Worm (Caenorhabditis elegans): Measurements from ENCODE around the gene srlf-35.

Gene srlf-35

DNA sequence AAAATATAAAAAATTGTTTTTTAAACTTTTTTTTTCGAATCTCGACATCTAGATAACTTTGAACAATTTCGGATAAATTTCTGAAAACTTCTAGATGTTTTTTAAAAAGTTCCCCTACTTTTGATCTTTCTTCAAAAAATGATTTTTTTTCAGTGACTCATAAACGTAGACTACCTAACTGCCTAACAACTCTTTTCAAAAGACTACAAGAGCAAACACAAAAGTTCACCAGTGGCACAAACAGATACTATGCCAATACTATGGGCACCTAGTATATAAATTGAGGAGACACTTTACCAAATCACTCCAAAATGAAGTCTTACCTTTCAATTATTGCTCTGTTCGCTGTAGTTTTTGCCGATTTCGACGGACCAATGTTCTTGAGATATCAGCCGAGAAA lies at the start of gene srlf-35:
srlf-35 (plus strand) TSS at position 301 of the 400 bp plus-strand sequence.
- TF ChIP-seq W03F9.2 (tag; optimal IDR thresholded peaks at IDR 0.05) (no peak), dao-5 (tag; optimal IDR thresholded peaks at IDR 0.05) (no peak), him-1 (tag; optimal IDR thresholded peaks at IDR 0.05) (no peak)

DNA sequence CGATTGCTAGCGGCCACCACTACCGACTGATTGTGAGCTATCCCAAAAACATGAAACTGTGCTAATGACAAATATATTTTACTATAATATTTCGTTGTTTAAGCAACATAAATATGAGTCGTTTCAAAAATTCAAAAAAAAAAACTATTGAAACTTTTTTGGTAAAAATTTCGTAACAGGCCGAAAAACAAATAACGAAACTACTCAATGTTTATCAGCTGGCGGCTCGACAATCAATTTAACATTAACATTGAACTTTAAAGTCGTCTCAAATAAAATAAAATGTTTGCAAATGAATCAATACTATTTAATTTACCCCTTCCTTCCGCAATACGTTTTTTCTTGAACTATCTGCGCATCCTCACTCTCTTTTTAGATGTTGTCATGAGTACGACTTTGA lies 46.0 kb upstream of the srlf-35 start:
- TF ChIP-seq W03F9.2 (tag; optimal IDR thresholded peaks at IDR 0.05): no peak
- no peak for TF ChIP-seq dao-5 (tag; optimal IDR thresholded peaks at IDR 0.05)
- TF ChIP-seq him-1 (tag; optimal IDR thresholded peaks at IDR 0.05): no peak

DNA sequence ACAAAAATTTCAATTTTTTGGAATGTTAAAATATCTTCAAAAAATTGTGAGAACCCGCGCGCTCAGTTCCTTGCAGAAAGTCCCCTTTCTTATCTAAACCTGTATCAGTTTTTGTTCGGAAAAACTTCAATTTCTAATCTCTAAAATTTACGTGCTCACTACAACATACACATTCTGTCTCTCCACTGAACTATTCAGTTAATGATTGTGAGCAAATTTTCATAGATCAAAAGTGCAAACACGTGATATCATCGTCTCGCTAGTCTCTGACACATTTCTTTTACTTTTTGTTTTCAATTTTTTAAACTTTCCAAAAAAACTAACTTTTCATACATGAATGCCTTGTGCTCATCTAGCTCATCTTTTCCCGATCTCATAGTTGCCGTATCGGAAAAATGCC lies 44.4 kb upstream of the srlf-35 start, which contains the start of gene nhr-203:
nhr-203 (plus strand) TSS at position 332 of the 400 bp plus-strand sequence.
- TF ChIP-seq W03F9.2 (tag; optimal IDR thresholded peaks at IDR 0.05): no peak
- TF ChIP-seq dao-5 (tag; optimal IDR thresholded peaks at IDR 0.05): no peak
- TF ChIP-seq him-1 (tag; optimal IDR thresholded peaks at IDR 0.05): no peak

DNA sequence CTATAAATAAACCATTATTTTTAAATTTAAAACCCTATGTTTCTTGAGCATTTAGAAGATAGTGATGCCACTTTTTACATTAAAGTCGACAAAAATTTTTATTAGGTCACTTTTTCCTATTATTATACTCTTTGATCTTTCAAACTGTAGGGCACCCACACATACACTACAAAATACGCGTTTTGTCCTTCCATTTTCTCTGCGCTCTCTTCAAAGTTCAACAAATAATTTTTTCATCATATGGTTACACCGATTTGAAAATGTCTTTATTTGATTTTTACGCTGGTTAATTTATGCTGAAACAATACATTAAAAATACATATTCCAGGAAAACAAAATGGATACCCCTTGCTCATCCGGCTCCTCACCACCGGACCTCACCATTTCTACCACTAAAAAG lies 41.6 kb upstream of the srlf-35 start, which contains the start of gene nhr-202:
nhr-202 (plus strand) TSS at position 326 of the 400 bp plus-strand sequence.
- TF ChIP-seq him-1 (tag; optimal IDR thresholded peaks at IDR 0.05): no peak
- TF ChIP-seq W03F9.2 (tag; optimal IDR thresholded peaks at IDR 0.05): no peak
- TF ChIP-seq dao-5 (tag; optimal IDR thresholded peaks at IDR 0.05): no peak

DNA sequence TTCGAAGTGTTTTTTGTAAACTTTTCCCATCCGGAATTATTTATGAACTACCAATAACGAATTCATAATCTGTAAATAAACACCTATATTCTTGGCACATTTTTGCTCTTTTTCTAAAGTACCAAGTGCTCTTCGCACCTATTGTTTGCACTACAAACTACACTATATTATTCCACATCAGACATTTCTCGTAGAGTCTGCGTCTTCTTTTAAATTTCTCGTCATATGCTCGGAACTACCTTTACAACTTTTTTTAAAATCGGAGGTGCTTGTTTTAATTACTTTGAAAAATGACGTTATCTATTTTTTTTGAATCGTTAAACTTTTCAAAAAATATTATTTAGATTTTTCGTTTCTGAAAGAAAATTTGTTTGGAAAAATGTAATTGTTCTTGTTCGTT lies 39.0 kb upstream of the srlf-35 start, which contains the start of gene nhr-201:
nhr-201 (plus strand) TSS at position 29 of the 400 bp plus-strand sequence.
- TF ChIP-seq dao-5 (tag; optimal IDR thresholded peaks at IDR 0.05): no peak
- no peak for TF ChIP-seq W03F9.2 (tag; optimal IDR thresholded peaks at IDR 0.05)
- TF ChIP-seq him-1 (tag; optimal IDR thresholded peaks at IDR 0.05): no peak

DNA sequence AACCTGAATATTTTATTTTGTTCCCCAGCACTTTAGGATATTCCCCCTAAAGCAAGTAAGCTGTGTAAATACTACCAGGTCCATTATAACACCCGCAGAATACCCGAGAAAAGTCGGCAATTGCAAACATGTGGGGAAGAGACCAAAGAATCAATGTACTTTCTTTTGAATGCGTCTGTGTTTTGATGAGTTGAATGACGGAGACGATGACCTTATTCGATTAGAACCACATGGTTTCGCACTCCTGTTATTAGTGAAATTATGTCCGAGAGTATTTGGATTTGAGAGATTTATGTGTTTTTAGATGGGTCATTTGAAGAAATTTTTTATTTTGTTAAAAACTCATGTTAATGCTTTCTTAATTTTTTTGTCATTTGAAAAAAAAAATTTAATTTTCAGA lies 38.5 kb upstream of the srlf-35 start:
- TF ChIP-seq him-1 (tag; optimal IDR thresholded peaks at IDR 0.05): no peak
- TF ChIP-seq W03F9.2 (tag; optimal IDR thresholded peaks at IDR 0.05): no peak
- TF ChIP-seq dao-5 (tag; optimal IDR thresholded peaks at IDR 0.05): no peak

DNA sequence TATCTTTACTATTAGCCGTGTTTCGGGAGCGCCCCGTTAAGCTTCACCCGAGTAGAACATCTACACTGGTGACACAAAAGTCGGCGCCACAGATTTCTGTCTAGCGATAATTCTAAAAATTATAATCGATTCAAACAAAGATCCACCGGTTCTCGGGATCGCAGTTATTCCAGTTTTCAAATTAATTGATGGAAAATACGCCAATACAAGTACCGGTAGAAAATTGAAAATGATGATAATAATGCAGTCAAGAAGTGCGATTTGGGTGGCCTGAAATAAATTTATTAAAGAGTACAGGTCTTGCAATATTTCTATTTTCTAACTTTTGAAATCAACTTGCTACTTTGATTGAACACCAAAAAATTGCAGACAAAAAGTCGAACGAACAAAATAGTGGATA lies 36.3 kb upstream of the srlf-35 start:
- TF ChIP-seq W03F9.2 (tag; optimal IDR thresholded peaks at IDR 0.05) (no peak), dao-5 (tag; optimal IDR thresholded peaks at IDR 0.05) (no peak), him-1 (tag; optimal IDR thresholded peaks at IDR 0.05) (no peak)

DNA sequence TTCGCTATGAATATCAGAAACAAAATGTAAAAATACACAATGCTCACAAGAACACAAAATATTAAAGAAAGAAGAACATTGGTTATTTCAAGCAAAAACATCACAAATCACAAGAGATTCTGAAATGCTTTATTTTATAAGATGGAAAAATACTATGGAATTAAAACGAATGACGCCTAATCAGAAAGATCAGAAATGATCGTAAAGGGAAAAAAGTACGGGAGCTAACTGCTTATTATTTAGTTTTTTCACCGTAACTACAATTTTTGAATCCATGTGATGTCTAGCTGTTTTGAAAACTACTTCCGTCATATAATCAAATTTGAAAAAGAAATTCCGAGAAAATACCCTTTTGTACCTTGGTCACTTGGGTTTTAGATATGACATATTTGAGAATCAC lies 35.4 kb upstream of the srlf-35 start, which contains the start of gene srbc-57:
srbc-57 (minus strand) TSS at position 101 of the 400 bp plus-strand sequence.
- no peak for TF ChIP-seq W03F9.2 (tag; optimal IDR thresholded peaks at IDR 0.05)
- no peak for TF ChIP-seq him-1 (tag; optimal IDR thresholded peaks at IDR 0.05)
- TF ChIP-seq dao-5 (tag; optimal IDR thresholded peaks at IDR 0.05): no peak

DNA sequence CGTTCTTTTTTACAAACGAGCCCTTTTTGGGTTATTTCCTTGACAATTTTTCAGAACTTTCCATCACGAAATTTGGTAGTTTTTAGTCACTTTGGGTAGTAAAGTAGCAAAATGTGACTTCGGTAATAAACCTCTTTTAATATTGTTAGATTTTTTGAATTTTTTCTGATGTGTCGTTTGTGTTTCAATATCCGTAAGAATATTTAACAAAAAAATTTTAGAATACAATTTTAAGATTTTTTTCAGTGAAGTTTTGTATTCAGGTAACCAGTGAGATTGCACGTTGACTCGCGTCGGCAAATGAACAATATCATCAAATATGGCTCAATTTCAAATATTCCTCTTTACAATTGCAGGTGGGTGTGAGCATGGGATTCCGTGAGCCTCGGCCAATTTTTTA lies 31.2 kb upstream of the srlf-35 start, which contains the start of gene srt-31:
srt-31 (plus strand) TSS at position 301 of the 400 bp plus-strand sequence.
- TF ChIP-seq W03F9.2 (tag; optimal IDR thresholded peaks at IDR 0.05) (no peak), him-1 (tag; optimal IDR thresholded peaks at IDR 0.05) (no peak), dao-5 (tag; optimal IDR thresholded peaks at IDR 0.05) (no peak)

DNA sequence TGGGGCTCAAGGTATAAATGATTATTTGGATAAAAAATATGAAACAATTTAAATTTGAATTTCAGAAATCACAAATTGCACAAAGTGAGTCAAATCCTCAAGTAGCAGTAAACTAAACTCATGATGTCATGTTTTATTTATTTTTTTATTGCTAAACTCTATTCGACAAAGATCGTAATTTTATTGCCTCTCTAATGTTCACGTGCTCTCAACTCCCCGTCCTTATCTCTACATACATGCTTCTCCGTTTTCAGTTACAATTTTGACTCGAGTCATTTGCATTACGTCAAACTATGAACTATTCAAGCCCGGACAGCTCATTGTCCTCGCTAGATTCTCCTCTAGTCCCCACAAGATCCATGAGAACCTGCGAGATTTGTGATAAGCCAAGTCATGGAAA lies 29.3 kb upstream of the srlf-35 start, which contains the start of gene nhr-99:
nhr-99 (plus strand) TSS at position 263 of the 400 bp plus-strand sequence.
- TF ChIP-seq dao-5 (tag; optimal IDR thresholded peaks at IDR 0.05) (no peak), W03F9.2 (tag; optimal IDR thresholded peaks at IDR 0.05) (no peak), him-1 (tag; optimal IDR thresholded peaks at IDR 0.05) (no peak)

DNA sequence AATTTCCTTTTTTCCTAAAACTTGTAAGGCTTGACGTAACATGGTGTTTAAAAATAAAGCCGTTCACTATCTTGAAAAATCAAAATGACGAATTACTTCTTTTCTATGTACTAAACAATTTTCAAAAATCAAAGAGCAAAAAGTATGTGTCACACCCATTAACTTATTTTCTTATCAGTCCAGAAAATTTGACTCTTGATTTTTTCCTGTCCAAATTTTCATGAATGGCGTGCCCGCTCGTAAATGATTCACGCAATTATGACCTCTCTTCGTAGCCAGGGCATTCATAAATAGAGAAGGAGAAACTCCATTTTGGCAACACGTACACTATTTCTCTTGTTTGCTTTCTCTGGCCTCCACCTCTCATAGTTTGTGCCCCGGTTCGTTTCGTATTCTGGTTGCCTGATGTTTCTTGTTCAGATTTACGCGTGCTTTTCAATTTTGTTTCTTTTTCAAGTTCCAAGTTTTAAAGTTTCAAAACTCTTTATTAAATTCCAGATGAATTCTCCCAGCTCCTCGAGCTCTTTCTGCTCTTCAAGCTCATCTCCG lies 26.1 kb upstream of the srlf-35 start, which contains the start of gene nhr-55:
nhr-55 (plus strand) TSS at position 499 of the 549 bp plus-strand sequence.
- TF ChIP-seq W03F9.2 (tag; optimal IDR thresholded peaks at IDR 0.05) (no peak), him-1 (tag; optimal IDR thresholded peaks at IDR 0.05) (no peak), dao-5 (tag; optimal IDR thresholded peaks at IDR 0.05) (no peak)

DNA sequence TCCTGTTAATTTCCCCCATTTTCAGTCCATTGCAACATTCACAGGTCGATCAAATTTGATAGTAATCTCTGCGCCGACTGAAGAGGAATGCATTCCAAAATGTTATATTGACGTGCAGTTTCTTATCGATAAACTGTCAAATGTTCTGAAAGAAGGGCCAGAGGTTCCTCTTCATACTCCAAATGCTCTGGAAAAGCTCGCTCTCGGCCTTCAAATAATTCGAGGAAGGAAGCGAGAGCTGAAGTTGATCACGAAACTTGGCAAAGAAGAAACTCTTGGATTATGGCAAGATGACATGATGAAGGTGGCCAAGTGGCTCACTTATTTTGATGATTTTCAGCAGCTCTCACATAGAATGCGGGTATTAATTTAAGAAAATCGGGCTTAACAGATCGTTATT lies 24.8 kb upstream of the srlf-35 start:
- TF ChIP-seq him-1 (tag; optimal IDR thresholded peaks at IDR 0.05) (no peak), W03F9.2 (tag; optimal IDR thresholded peaks at IDR 0.05) (no peak), dao-5 (tag; optimal IDR thresholded peaks at IDR 0.05) (no peak)

DNA sequence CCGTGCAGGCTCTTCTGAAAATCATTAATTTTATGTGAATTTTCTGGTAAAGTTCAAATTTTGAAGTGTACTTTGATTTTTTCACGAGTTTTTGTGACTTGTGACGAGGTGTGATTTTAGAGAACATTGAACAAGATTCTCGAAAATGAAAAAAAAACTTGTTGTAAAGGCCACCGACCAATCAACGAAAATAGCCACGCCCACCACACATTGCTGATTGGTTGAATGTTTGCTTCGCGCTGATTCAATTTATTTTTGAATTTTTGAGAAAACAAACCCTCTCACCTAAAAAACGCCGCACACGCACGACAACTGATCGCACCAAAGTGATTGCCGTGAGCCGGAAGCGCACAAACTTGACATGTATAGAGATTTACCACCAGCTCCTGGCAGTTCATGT lies 21.0 kb upstream of the srlf-35 start:
- no peak for TF ChIP-seq dao-5 (tag; optimal IDR thresholded peaks at IDR 0.05)
- TF ChIP-seq W03F9.2 (tag; optimal IDR thresholded peaks at IDR 0.05): no peak
- no peak for TF ChIP-seq him-1 (tag; optimal IDR thresholded peaks at IDR 0.05)

DNA sequence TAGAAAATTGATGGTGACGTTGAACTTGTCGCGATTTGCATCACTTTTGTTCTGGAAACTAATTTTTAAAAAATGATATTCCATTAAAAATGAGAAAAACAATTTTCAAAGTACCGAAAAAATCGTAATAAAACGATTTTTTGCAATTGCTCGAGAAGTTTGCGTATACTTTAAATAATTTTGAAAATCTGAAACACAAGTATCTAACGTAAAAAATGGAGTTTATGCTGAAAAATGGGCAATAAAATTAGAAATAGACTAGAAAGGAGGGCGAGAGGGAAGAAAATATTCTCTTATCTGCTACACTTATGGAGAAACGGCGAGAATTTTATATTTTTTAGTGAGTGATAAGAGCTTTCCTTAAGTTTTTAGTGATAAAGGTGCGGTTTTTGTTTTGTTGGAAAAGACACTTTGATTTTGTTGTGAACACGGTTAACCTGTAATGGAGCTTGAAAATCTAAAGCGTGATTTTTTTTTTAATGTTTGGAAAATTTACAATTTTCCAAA lies 20.5 kb upstream of the srlf-35 start, which contains the start of gene nhr-130:
nhr-130 (minus strand) TSS at position 51 of the 507 bp plus-strand sequence.
- TF ChIP-seq W03F9.2 (tag; optimal IDR thresholded peaks at IDR 0.05) (no peak), him-1 (tag; optimal IDR thresholded peaks at IDR 0.05) (no peak), dao-5 (tag; optimal IDR thresholded peaks at IDR 0.05) (no peak)

Measured in whole organism, L4/young adult.